Worm (Caenorhabditis elegans): Measurements from ENCODE around the gene zyg-1.
A peak's percentile ranks its signal among the peaks of the same experiment; 100 is the strongest.

The zyg-1 gene

ce11 chrII:5660736-5661734 lies 11.5 kb downstream of the zyg-1 start, which contains the start of the genes ift-43 and mdt-26:
Gene ift-43, minus strand, starts transcription at chrII:5660786.
Gene mdt-26, plus strand, starts transcription at chrII:5661181.
- TF ChIP-seq die-1 (tag; optimal IDR thresholded peaks at IDR 0.05) (no peak), nfya-1 (tag; optimal IDR thresholded peaks at IDR 0.05; ENCODE audit: borderline replicate concordance, insufficient read depth) (no peak), chd-7 (tag; optimal IDR thresholded peaks at IDR 0.05) (peak; percentile 73), sea-2 (GFP tag; IDR thresholded peaks at IDR 0.05) (0 out of 2 replicates have a peak, but pooled peaks have one; percentile 65), snpc-1.3 (tag; optimal IDR thresholded peaks at IDR 0.05; ENCODE audit: insufficient read depth) (peak; percentile 53), bed-1 (GFP tag; IDR thresholded peaks at IDR 0.05) (0 out of 2 replicates have a peak, but pooled peaks have one; percentile 86), ztf-6 (GFP tag; IDR thresholded peaks at IDR 0.05) (peak; percentile 77), sptf-2 (GFP tag; optimal IDR thresholded peaks at IDR 0.05) (peak; percentile 98), F55B11.4 (tag; optimal IDR thresholded peaks at IDR 0.05; ENCODE audit: borderline replicate concordance, insufficient read depth) (no peak), ceh-91 (GFP tag; IDR thresholded peaks at IDR 0.05) (0 out of 2 replicates have a peak, but pooled peaks have one; percentile 13), F22D6.2 (tag; optimal IDR thresholded peaks at IDR 0.05) (peak; percentile 24), Y79H2A.3 (GFP tag; conservative IDR thresholded peaks at IDR 0.05) (peak; percentile 81; the same call in 1 of the 2 replicates), aptf-2 (GFP tag; conservative IDR thresholded peaks at IDR 0.05) (no peak), madf-10 (tag; optimal IDR thresholded peaks at IDR 0.05) (peak; percentile 79), T07F8.4 (tag; optimal IDR thresholded peaks at IDR 0.05) (peak; percentile 32), lin-40 (tag; optimal IDR thresholded peaks at IDR 0.05) (peak; percentile 87), unc-130 (GFP tag; optimal IDR thresholded peaks at IDR 0.05) (no peak), lin-35 (GFP tag; optimal IDR thresholded peaks at IDR 0.05) (peak in 2 of 3 experiments; percentile 0 to 60), dpff-1 (tag; optimal IDR thresholded peaks at IDR 0.05) (no peak), B0019.2 (GFP tag; conservative IDR thresholded peaks at IDR 0.05) (no peak), akir-1 (GFP tag; optimal IDR thresholded peaks at IDR 0.05) (no peak), snpc-4 (GFP tag; optimal IDR thresholded peaks at IDR 0.05) (peak; percentile 59), snpc-4 (tag; optimal IDR thresholded peaks at IDR 0.05) (peak in 2 of 4 experiments; percentile 31 to 49), mcd-1 (GFP tag; IDR thresholded peaks at IDR 0.05) (peak; percentile 85), atf-7 (tag; optimal IDR thresholded peaks at IDR 0.05) (peak; percentile 3), rec-8 (tag; optimal IDR thresholded peaks at IDR 0.05) (peak; percentile 11 to 40), efl-1 (GFP tag; optimal IDR thresholded peaks at IDR 0.05) (peak; percentile 44), ztf-18 (tag; optimal IDR thresholded peaks at IDR 0.05) (peak; percentile 25), ceh-58 (GFP tag; IDR thresholded peaks at IDR 0.05) (no peak), F49E8.2 (tag; optimal IDR thresholded peaks at IDR 0.05; ENCODE audit: insufficient read depth) (no peak), zfh-2 (GFP tag; conservative IDR thresholded peaks at IDR 0.05) (peak; percentile 99), lsy-27 (tag; optimal IDR thresholded peaks at IDR 0.05; ENCODE audit: borderline replicate concordance, insufficient read depth) (peak; percentile 41), cebp-2 (GFP tag; IDR thresholded peaks at IDR 0.05) (0 out of 2 replicates have a peak, but pooled peaks have one; percentile 40), aptf-3 (GFP tag; IDR thresholded peaks at IDR 0.05) (no peak), let-607 (tag; optimal IDR thresholded peaks at IDR 0.05) (no peak), attf-3 (GFP tag; conservative IDR thresholded peaks at IDR 0.05) (no peak), Y53F4B.3 (GFP tag; IDR thresholded peaks at IDR 0.05) (0 out of 2 replicates have a peak, but pooled peaks have one; percentile 37), hsf-1 (GFP tag; IDR thresholded peaks at IDR 0.05) (no peak), ccch-3 (GFP tag; optimal IDR thresholded peaks at IDR 0.05) (peak; percentile 32), nfyb-1 (GFP tag; IDR thresholded peaks at IDR 0.05) (peak; percentile 100), nhr-90 (tag; optimal IDR thresholded peaks at IDR 0.05) (peak; percentile 6), F37B4.10 (GFP tag; IDR thresholded peaks at IDR 0.05) (no peak), ceh-40 (GFP tag; IDR thresholded peaks at IDR 0.05) (peak; percentile 83; the same call in 1 of the 2 replicates), F33H1.4 (GFP tag; IDR thresholded peaks at IDR 0.05) (0 out of 2 replicates have a peak, but pooled peaks have one; percentile 43)

All from whole organism, young adult.